Worm (Caenorhabditis elegans): Measurements from ENCODE around the gene T22B3.3.

DNA sequence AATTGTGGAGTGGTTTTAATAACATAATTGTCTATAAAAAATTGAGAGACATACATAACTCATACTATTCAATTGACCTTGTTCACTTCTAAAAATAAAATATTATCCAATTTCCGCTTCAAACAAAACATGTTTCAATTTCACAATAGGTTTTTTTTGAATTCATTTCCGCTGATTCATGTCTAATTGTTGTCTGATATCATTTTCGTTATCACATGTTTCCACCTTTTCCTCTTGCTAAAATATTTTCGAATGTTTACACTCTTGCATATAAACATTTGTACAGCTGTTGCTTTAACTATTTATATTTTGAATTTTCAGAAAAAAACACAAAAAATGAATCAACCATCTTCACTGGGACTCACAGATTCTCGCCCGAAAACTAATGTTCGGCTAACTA lies 41.8 kb upstream of the T22B3.3 start, which contains the start of gene gem-4:
- no peak for TF ChIP-seq ceh-9 (tag; optimal IDR thresholded peaks at IDR 0.05)
- no peak for TF ChIP-seq ceh-82 (tag; optimal IDR thresholded peaks at IDR 0.05)
- no peak for TF ChIP-seq aly-2 (tag; optimal IDR thresholded peaks at IDR 0.05)
- no peak for TF ChIP-seq hmg-11 (tag; optimal IDR thresholded peaks at IDR 0.05)
- no peak for TF ChIP-seq nhr-28 (tag; optimal IDR thresholded peaks at IDR 0.05)
- no peak for TF ChIP-seq nhr-25 (tag; optimal IDR thresholded peaks at IDR 0.05)
- no peak for TF ChIP-seq nhr-237 (tag; optimal IDR thresholded peaks at IDR 0.05)

Measured in whole organism, L3 larva.